ENCODE assay signal across 1 fruit fly cellular context in genomic region chrX:8650631-8651133, dm6.
A peak's percentile ranks its signal among the peaks of the same experiment; 100 is the strongest.
TF ChIP-seq lines count a peak whose summit lies in the region.

oc (minus strand) TSS chrX:8650681.

TF ChIP-seq in whole organism, embryonic, 481 proteins besides CTCF, POLR2A, EP300 and RAD21 (continued from another document):
- TF ChIP-seq h (optimal IDR thresholded peaks at IDR 0.05; lab: Kevin White, UChicago): no peak
- TF ChIP-seq CG6272 (GFP tag; IDR thresholded peaks at IDR 0.05; lab: Robert Waterston, UW): no peak
- TF ChIP-seq zfh1 (GFP tag; IDR thresholded peaks at IDR 0.05; lab: Robert Waterston, UW): no peak
- no peak for TF ChIP-seq dimm (GFP tag; IDR thresholded peaks at IDR 0.05; lab: Robert Waterston, UW)
- TF ChIP-seq ab (GFP tag; optimal IDR thresholded peaks at IDR 0.05; lab: Kevin White, UChicago): no peak
- TF ChIP-seq CG1792 (GFP tag; optimal IDR thresholded peaks at IDR 0.05; lab: Kevin White, UChicago): no peak
- no peak for TF ChIP-seq CG3995 (GFP tag; optimal IDR thresholded peaks at IDR 0.05; lab: Kevin White, UChicago)
- TF ChIP-seq croc (GFP tag; conservative IDR thresholded peaks at IDR 0.05; lab: Robert Waterston, UW): no peak; the same call in 2 of the 3 replicates
- no peak for TF ChIP-seq CG7372 (GFP tag; IDR thresholded peaks at IDR 0.05; lab: Robert Waterston, UW)
- no peak for TF ChIP-seq Ravus (GFP tag; IDR thresholded peaks at IDR 0.05; lab: Robert Waterston, UW)
- TF ChIP-seq CG17385 (GFP tag; optimal IDR thresholded peaks at IDR 0.05; lab: Kevin White, UChicago): peak; percentile 94
- no peak for TF ChIP-seq CG1024 (GFP tag; IDR thresholded peaks at IDR 0.05; lab: Robert Waterston, UW)
- TF ChIP-seq CG9797 (GFP tag; optimal IDR thresholded peaks at IDR 0.05; lab: Kevin White, UChicago): no peak
- no peak for TF ChIP-seq wek (GFP tag; optimal IDR thresholded peaks at IDR 0.05; lab: Kevin White, UChicago)
- TF ChIP-seq CG4854 (GFP tag; optimal IDR thresholded peaks at IDR 0.05; lab: Kevin White, UChicago): no peak
- no peak for TF ChIP-seq CG10267 (tag; optimal IDR thresholded peaks at IDR 0.05; lab: Kevin White, UChicago)
- no peak for TF ChIP-seq nerfin-1 (tag; optimal IDR thresholded peaks at IDR 0.05; lab: Kevin White, UChicago)
- no peak for TF ChIP-seq Awh (GFP tag; IDR thresholded peaks at IDR 0.05; lab: Robert Waterston, UW)
- TF ChIP-seq CG16779 (GFP tag; IDR thresholded peaks at IDR 0.05; lab: Robert Waterston, UW): no peak
- no peak for TF ChIP-seq CG18599 (GFP tag; optimal IDR thresholded peaks at IDR 0.05; lab: Kevin White, UChicago)
- TF ChIP-seq Rfx (GFP tag; IDR thresholded peaks at IDR 0.05; lab: Robert Waterston, UW): 0 out of 2 replicates have a peak, but pooled peaks have one; percentile 17
- no peak for TF ChIP-seq Mrtf (GFP tag; IDR thresholded peaks at IDR 0.05; lab: Robert Waterston, UW)
- TF ChIP-seq Sin3A (optimal IDR thresholded peaks at IDR 0.05; lab: Kevin White, UChicago): no peak
- TF ChIP-seq dmrt11E (tag; optimal IDR thresholded peaks at IDR 0.05; lab: Kevin White, UChicago): peak; percentile 2
- TF ChIP-seq bowl (GFP tag; IDR thresholded peaks at IDR 0.05; lab: Robert Waterston, UW): no peak
- TF ChIP-seq lilli (GFP tag; optimal IDR thresholded peaks at IDR 0.05; lab: Kevin White, UChicago): no peak
- no peak for TF ChIP-seq CG13424 (tag; optimal IDR thresholded peaks at IDR 0.05; lab: Kevin White, UChicago)
- TF ChIP-seq CG9876 (GFP tag; optimal IDR thresholded peaks at IDR 0.05; lab: Kevin White, UChicago): no peak
- no peak for TF ChIP-seq CG17361 (GFP tag; IDR thresholded peaks at IDR 0.05; lab: Robert Waterston, UW)
- TF ChIP-seq CG6854 (GFP tag; optimal IDR thresholded peaks at IDR 0.05; lab: Kevin White, UChicago): no peak
- TF ChIP-seq CG32532 (GFP tag; IDR thresholded peaks at IDR 0.05; lab: Robert Waterston, UW): no peak; the same call in 1 of the 2 replicates
- TF ChIP-seq Hand (GFP tag; optimal IDR thresholded peaks at IDR 0.05; lab: Kevin White, UChicago): no peak
- peak; percentile 48 for TF ChIP-seq CG15696 (tag; optimal IDR thresholded peaks at IDR 0.05; lab: Kevin White, UChicago)
- TF ChIP-seq schlank (tag; optimal IDR thresholded peaks at IDR 0.05; lab: Kevin White, UChicago): no peak
- no peak for TF ChIP-seq fd96Cb (tag; optimal IDR thresholded peaks at IDR 0.05; lab: Kevin White, UChicago)
- no peak for TF ChIP-seq E2f2 (GFP tag; IDR thresholded peaks at IDR 0.05; lab: Robert Waterston, UW)
- no peak for TF ChIP-seq CG12236 (GFP tag; optimal IDR thresholded peaks at IDR 0.05; lab: Kevin White, UChicago)
- TF ChIP-seq CG7357 (GFP tag; IDR thresholded peaks at IDR 0.05; lab: Robert Waterston, UW): no peak
- peak; percentile 25 for TF ChIP-seq gro (GFP tag; optimal IDR thresholded peaks at IDR 0.05; lab: Kevin White, UChicago)
- no peak for TF ChIP-seq CG4404 (GFP tag; IDR thresholded peaks at IDR 0.05; lab: Robert Waterston, UW)
- TF ChIP-seq CG16863 (GFP tag; optimal IDR thresholded peaks at IDR 0.05; lab: Kevin White, UChicago): no peak
- no peak for TF ChIP-seq CG2889 (GFP tag; IDR thresholded peaks at IDR 0.05; lab: Robert Waterston, UW)
- no peak for TF ChIP-seq gce (GFP tag; IDR thresholded peaks at IDR 0.05; lab: Robert Waterston, UW)
- no peak for TF ChIP-seq lmd (GFP tag; IDR thresholded peaks at IDR 0.05; lab: Robert Waterston, UW)
- no peak for TF ChIP-seq CG16815 (GFP tag; optimal IDR thresholded peaks at IDR 0.05; lab: Kevin White, UChicago)
- no peak for TF ChIP-seq Gsc (GFP tag; IDR thresholded peaks at IDR 0.05; lab: Robert Waterston, UW)
- TF ChIP-seq CG13123 (GFP tag; optimal IDR thresholded peaks at IDR 0.05; lab: Kevin White, UChicago): no peak
- no peak for TF ChIP-seq Poxn (GFP tag; IDR thresholded peaks at IDR 0.05; lab: Robert Waterston, UW)
- no peak for TF ChIP-seq dpn (GFP tag; optimal IDR thresholded peaks at IDR 0.05; lab: Kevin White, UChicago)
- no peak for TF ChIP-seq grn (GFP tag; optimal IDR thresholded peaks at IDR 0.05; lab: Kevin White, UChicago)
- no peak for TF ChIP-seq CG3281 (GFP tag; optimal IDR thresholded peaks at IDR 0.05; lab: Kevin White, UChicago)
- TF ChIP-seq kay (GFP tag; optimal IDR thresholded peaks at IDR 0.05; lab: Kevin White, UChicago): no peak
- no peak for TF ChIP-seq CG8944 (GFP tag; optimal IDR thresholded peaks at IDR 0.05; lab: Kevin White, UChicago)
- TF ChIP-seq knrl (GFP tag; IDR thresholded peaks at IDR 0.05; lab: Robert Waterston, UW; ENCODE audit: partially characterized antibody): peak; percentile 54; the same call in 1 of the 3 replicates
- TF ChIP-seq NC2α (GFP tag; optimal IDR thresholded peaks at IDR 0.05; lab: Kevin White, UChicago): peak; percentile 34
- TF ChIP-seq MBD-R2 (GFP tag; IDR thresholded peaks at IDR 0.05; lab: Robert Waterston, UW): no peak
- no peak for TF ChIP-seq ftz-f1 (GFP tag; optimal IDR thresholded peaks at IDR 0.05; lab: Kevin White, UChicago)
- no peak for TF ChIP-seq wor (GFP tag; IDR thresholded peaks at IDR 0.05; lab: Robert Waterston, UW)
- TF ChIP-seq CG17328 (GFP tag; IDR thresholded peaks at IDR 0.05; lab: Robert Waterston, UW): no peak
- no peak for TF ChIP-seq zfh2 (GFP tag; optimal IDR thresholded peaks at IDR 0.05; lab: Kevin White, UChicago)
- TF ChIP-seq fd3F (GFP tag; optimal IDR thresholded peaks at IDR 0.05; lab: Kevin White, UChicago): no peak
- TF ChIP-seq Opbp (GFP tag; IDR thresholded peaks at IDR 0.05; lab: Robert Waterston, UW; ENCODE audit: partially characterized antibody): peak; percentile 21; the same call in 1 of the 3 replicates
- TF ChIP-seq CG30020 (tag; optimal IDR thresholded peaks at IDR 0.05; lab: Kevin White, UChicago): no peak
- peak in 1 of 2 experiments; percentile 34 for TF ChIP-seq chif (GFP tag; optimal IDR thresholded peaks at IDR 0.05; lab: Kevin White, UChicago)
- TF ChIP-seq gfzf (GFP tag; optimal IDR thresholded peaks at IDR 0.05; lab: Kevin White, UChicago): no peak
- TF ChIP-seq kni (GFP tag; optimal IDR thresholded peaks at IDR 0.05; lab: Kevin White, UChicago): peak; percentile 60
- TF ChIP-seq CG9727 (GFP tag; optimal IDR thresholded peaks at IDR 0.05; lab: Kevin White, UChicago): peak; percentile 50
- TF ChIP-seq ems (GFP tag; optimal IDR thresholded peaks at IDR 0.05; lab: Kevin White, UChicago): no peak
- TF ChIP-seq Hmx (GFP tag; optimal IDR thresholded peaks at IDR 0.05; lab: Kevin White, UChicago): no peak
- no peak for TF ChIP-seq Dref (GFP tag; IDR thresholded peaks at IDR 0.05; lab: Robert Waterston, UW)
- 0 out of 3 replicates have a peak, but pooled peaks have one; percentile 27 for TF ChIP-seq CG11695 (GFP tag; IDR thresholded peaks at IDR 0.05; lab: Robert Waterston, UW)
- no peak for TF ChIP-seq CG11723 (GFP tag; optimal IDR thresholded peaks at IDR 0.05; lab: Kevin White, UChicago)
- no peak for TF ChIP-seq dysf (GFP tag; IDR thresholded peaks at IDR 0.05; lab: Robert Waterston, UW)
- peak; percentile 2 for TF ChIP-seq CG10979 (tag; optimal IDR thresholded peaks at IDR 0.05; lab: Kevin White, UChicago)
- no peak for TF ChIP-seq CG10654 (GFP tag; optimal IDR thresholded peaks at IDR 0.05; lab: Kevin White, UChicago)
- TF ChIP-seq tup (GFP tag; optimal IDR thresholded peaks at IDR 0.05; lab: Kevin White, UChicago): no peak
- no peak for TF ChIP-seq wdn (GFP tag; IDR thresholded peaks at IDR 0.05; lab: Robert Waterston, UW)
- no peak for TF ChIP-seq Oli (tag; optimal IDR thresholded peaks at IDR 0.05; lab: Kevin White, UChicago)
- TF ChIP-seq stc (GFP tag; IDR thresholded peaks at IDR 0.05; lab: Robert Waterston, UW): no peak
- TF ChIP-seq Scr (GFP tag; IDR thresholded peaks at IDR 0.05; lab: Robert Waterston, UW; ENCODE audit: partially characterized antibody): peak; percentile 52; the same call in 1 of the 2 replicates
- no peak for TF ChIP-seq CG2120 (GFP tag; optimal IDR thresholded peaks at IDR 0.05; lab: Kevin White, UChicago)
- no peak for TF ChIP-seq CG4424 (GFP tag; optimal IDR thresholded peaks at IDR 0.05; lab: Kevin White, UChicago)
- no peak for TF ChIP-seq ranshi (GFP tag; IDR thresholded peaks at IDR 0.05; lab: Robert Waterston, UW)
- no peak for TF ChIP-seq jing (GFP tag; optimal IDR thresholded peaks at IDR 0.05; lab: Kevin White, UChicago)
- no peak for TF ChIP-seq Ssrp (tag; optimal IDR thresholded peaks at IDR 0.05; lab: Kevin White, UChicago)
- TF ChIP-seq Aef1 (GFP tag; IDR thresholded peaks at IDR 0.05; lab: Robert Waterston, UW): peak; percentile 93
- TF ChIP-seq sima (GFP tag; optimal IDR thresholded peaks at IDR 0.05; lab: Kevin White, UChicago): no peak
- TF ChIP-seq ci (GFP tag; IDR thresholded peaks at IDR 0.05; lab: Robert Waterston, UW): 0 out of 3 replicates have a peak, but pooled peaks have one; percentile 40
- peak; percentile 2 for TF ChIP-seq Hmr (GFP tag; optimal IDR thresholded peaks at IDR 0.05; lab: Kevin White, UChicago)
- TF ChIP-seq CG6175 (GFP tag; IDR thresholded peaks at IDR 0.05; lab: Robert Waterston, UW): no peak
- no peak for TF ChIP-seq Xrp1 (GFP tag; IDR thresholded peaks at IDR 0.05; lab: Robert Waterston, UW)
- TF ChIP-seq fru (optimal IDR thresholded peaks at IDR 0.05; lab: Kevin White, UChicago): no peak
- TF ChIP-seq sqz (GFP tag; optimal IDR thresholded peaks at IDR 0.05; lab: Kevin White, UChicago): peak; percentile 91
- no peak for TF ChIP-seq CG12942 (GFP tag; optimal IDR thresholded peaks at IDR 0.05; lab: Kevin White, UChicago)
- peak; percentile 47 for TF ChIP-seq pros (GFP tag; optimal IDR thresholded peaks at IDR 0.05; lab: Kevin White, UChicago)
- no peak for TF ChIP-seq NfI (GFP tag; optimal IDR thresholded peaks at IDR 0.05; lab: Kevin White, UChicago)
- no peak for TF ChIP-seq NFAT (GFP tag; IDR thresholded peaks at IDR 0.05; lab: Robert Waterston, UW)
- TF ChIP-seq Hey (tag; optimal IDR thresholded peaks at IDR 0.05; lab: Kevin White, UChicago): peak; percentile 55
- no peak for TF ChIP-seq CG11696 (GFP tag; IDR thresholded peaks at IDR 0.05; lab: Robert Waterston, UW)
- TF ChIP-seq Atf-2 (GFP tag; optimal IDR thresholded peaks at IDR 0.05; lab: Kevin White, UChicago): no peak
- peak; percentile 34 for TF ChIP-seq p53 (GFP tag; optimal IDR thresholded peaks at IDR 0.05; lab: Kevin White, UChicago)
- no peak for TF ChIP-seq CG9932 (GFP tag; IDR thresholded peaks at IDR 0.05; lab: Robert Waterston, UW)
- TF ChIP-seq fd102C (GFP tag; optimal IDR thresholded peaks at IDR 0.05; lab: Kevin White, UChicago): no peak
- TF ChIP-seq CG7987 (GFP tag; optimal IDR thresholded peaks at IDR 0.05; lab: Kevin White, UChicago): no peak
- peak; percentile 1 for TF ChIP-seq mam (GFP tag; optimal IDR thresholded peaks at IDR 0.05; lab: Kevin White, UChicago)
- peak; percentile 24; the same call in 1 of the 2 replicates for TF ChIP-seq rib (GFP tag; IDR thresholded peaks at IDR 0.05; lab: Robert Waterston, UW)
- no peak for TF ChIP-seq Doc3 (GFP tag; IDR thresholded peaks at IDR 0.05; lab: Robert Waterston, UW; ENCODE audit: partially characterized antibody)
- no peak for TF ChIP-seq pnt (GFP tag; optimal IDR thresholded peaks at IDR 0.05; lab: Kevin White, UChicago)
- TF ChIP-seq Six4 (GFP tag; optimal IDR thresholded peaks at IDR 0.05; lab: Kevin White, UChicago): no peak
- peak; percentile 33; the same call in 1 of the 3 replicates for TF ChIP-seq CG6791 (GFP tag; IDR thresholded peaks at IDR 0.05; lab: Robert Waterston, UW; ENCODE audit: partially characterized antibody)
- peak; percentile 42; the same call in 1 of the 2 replicates for TF ChIP-seq CG13287 (GFP tag; IDR thresholded peaks at IDR 0.05; lab: Robert Waterston, UW; ENCODE audit: partially characterized antibody)
- no peak for TF ChIP-seq pb (GFP tag; optimal IDR thresholded peaks at IDR 0.05; lab: Kevin White, UChicago)
- no peak for TF ChIP-seq org-1 (GFP tag; optimal IDR thresholded peaks at IDR 0.05; lab: Kevin White, UChicago)
- TF ChIP-seq vvl (GFP tag; IDR thresholded peaks at IDR 0.05; lab: Robert Waterston, UW): no peak
- TF ChIP-seq Lim3 (GFP tag; IDR thresholded peaks at IDR 0.05; lab: Robert Waterston, UW): no peak
- no peak for TF ChIP-seq dan (GFP tag; IDR thresholded peaks at IDR 0.05; lab: Robert Waterston, UW)
- no peak for TF ChIP-seq Elba2 (GFP tag; optimal IDR thresholded peaks at IDR 0.05; lab: Kevin White, UChicago)
- no peak for TF ChIP-seq Hsf (GFP tag; optimal IDR thresholded peaks at IDR 0.05; lab: Kevin White, UChicago)
- no peak for TF ChIP-seq odd (GFP tag; optimal IDR thresholded peaks at IDR 0.05; lab: Kevin White, UChicago)
- TF ChIP-seq E2f1 (GFP tag; IDR thresholded peaks at IDR 0.05; lab: Robert Waterston, UW): no peak
- TF ChIP-seq nerfin-2 (GFP tag; IDR thresholded peaks at IDR 0.05; lab: Robert Waterston, UW; ENCODE audit: partially characterized antibody): no peak
- peak; percentile 32; the same call in 1 of the 2 replicates for TF ChIP-seq ato (GFP tag; IDR thresholded peaks at IDR 0.05; lab: Robert Waterston, UW; ENCODE audit: partially characterized antibody)
- TF ChIP-seq CG2712 (tag; optimal IDR thresholded peaks at IDR 0.05; lab: Kevin White, UChicago): no peak
- TF ChIP-seq CG13894 (tag; optimal IDR thresholded peaks at IDR 0.05; lab: Kevin White, UChicago): no peak
- TF ChIP-seq D (optimal IDR thresholded peaks at IDR 0.05; lab: Kevin White, UChicago): peak; percentile 97
- TF ChIP-seq D (GFP tag; optimal IDR thresholded peaks at IDR 0.05; lab: Kevin White, UChicago): peak; percentile 12
- TF ChIP-seq insv (GFP tag; optimal IDR thresholded peaks at IDR 0.05; lab: Kevin White, UChicago): no peak
